Worm (Caenorhabditis elegans) whole organism, early embryonic: Measurements from ENCODE around the gene pnp-1.

Source experiments
- B0310.2 ChIP-seq: sonication (generic microtip); optimal IDR thresholded peaks from 2 replicates; lab custom pipeline; 2016; ENCODE audit warnings: mild to moderate bottlenecking, missing genetic modification characterization, missing compliant biosample characterization
- F13C5.2 ChIP-seq: sonication (generic microtip); optimal IDR thresholded peaks from 2 replicates; lab custom pipeline; 2017; ENCODE audit warnings: mild to moderate bottlenecking, missing genetic modification characterization, inconsistent platforms, missing compliant biosample characterization
- aly-1 ChIP-seq: sonication (generic microtip); optimal IDR thresholded peaks from 2 replicates; lab custom pipeline; 2016; ENCODE audit warnings: missing genetic modification characterization, missing compliant biosample characterization
- ama-1 ChIP-seq: fragments of 150-350 bp; optimal IDR thresholded peaks from 2 replicates; lab custom pipeline; 2014
- flt-1 ChIP-seq: fragments of 200-800 bp; sonication (Bioruptor generic); IDR thresholded peaks from 2 replicates; pipeline ENCODE4 v1.3.6; 2022; ENCODE audit warnings: missing genetic modification characterization, missing compliant biosample characterization
- hmg-4 ChIP-seq: fragments of 200-800 bp; sonication (Bioruptor generic); optimal IDR thresholded peaks from 2 replicates; lab custom pipeline; 2018; ENCODE audit warnings: mild to moderate bottlenecking, missing genetic modification characterization, missing compliant biosample characterization
- hnd-1 ChIP-seq: sonication (generic microtip); optimal IDR thresholded peaks from 2 replicates; lab custom pipeline; 2016; ENCODE audit warnings: missing genetic modification characterization, missing compliant biosample characterization
- pes-1 ChIP-seq: fragments of 200-800 bp; sonication (Bioruptor generic); IDR thresholded peaks from 2 replicates; pipeline ENCODE4 v1.3.6; 2022; ENCODE audit warnings: missing genetic modification reagents, missing genetic modification characterization, missing compliant biosample characterization
- scrt-1 ChIP-seq: fragments of 200-800 bp; sonication (Bioruptor generic); IDR thresholded peaks from 2 replicates; pipeline ENCODE4 v1.3.6; 2022; ENCODE audit warnings: missing genetic modification characterization, missing compliant biosample characterization
- sea-1 ChIP-seq: fragments of 200-800 bp; sonication (Bioruptor generic); conservative IDR thresholded peaks from 2 replicates; pipeline ENCODE4 v1.3.6; 2022; ENCODE audit warnings: missing genetic modification characterization, missing compliant biosample characterization
- tra-4 ChIP-seq: sonication (generic microtip); optimal IDR thresholded peaks from 2 replicates; lab custom pipeline; 2017; ENCODE audit warnings: missing genetic modification characterization, missing compliant biosample characterization

DNA sequence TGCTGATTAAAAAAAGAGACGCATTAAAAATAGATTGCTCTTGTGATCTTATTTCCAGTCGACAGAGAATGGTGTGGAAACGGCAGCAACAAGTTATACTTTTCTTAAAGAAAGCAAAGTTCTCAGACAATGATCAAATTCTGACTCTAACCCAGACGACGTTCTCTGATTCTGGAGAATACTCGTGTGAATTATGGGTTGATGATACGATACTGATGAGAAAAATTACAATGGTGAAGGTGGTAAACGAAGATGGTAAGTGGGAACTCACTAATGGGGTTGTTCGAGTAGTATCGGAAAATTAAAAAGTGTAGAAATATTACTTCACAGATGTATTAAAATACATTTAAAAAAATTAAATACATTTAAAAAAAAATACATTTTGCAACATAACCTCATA is 19.8 kb downstream of the pnp-1 start:
- TF ChIP-seq B0310.2 (tag; lab: Kevin White, UChicago) (no peak), F13C5.2 (tag; lab: Kevin White, UChicago) (no peak), ama-1 (lab: Kevin White, UChicago) (no peak), pes-1 (no peak), sea-1 (no peak), flt-1 (GFP tag; lab: Robert Waterston, UW) (no peak), aly-1 (tag; lab: Kevin White, UChicago) (no peak), hmg-4 (GFP tag; lab: Kevin White, UChicago) (no peak), scrt-1 (GFP tag; lab: Robert Waterston, UW) (no peak), hnd-1 (tag; lab: Kevin White, UChicago) (no peak), tra-4 (no peak)
